Worm (Caenorhabditis elegans) whole organism, L2 larva: ENCODE data around the gene C25F6.1.

Experiments
- C34F6.9 ChIP-seq: fragments of 150-350 bp; optimal IDR thresholded peaks from 2 replicates; lab custom pipeline; 2014; ENCODE audit warnings: missing biosample characterization, missing genetic modification characterization
- F13H6.1 ChIP-seq: sonication (generic microtip); optimal IDR thresholded peaks from 2 replicates; lab custom pipeline; 2016; ENCODE audit warnings: missing genetic modification characterization, missing compliant biosample characterization
- Y55F3AM.14 ChIP-seq: fragments of 200-800 bp; sonication (Bioruptor generic); optimal IDR thresholded peaks from 2 replicates; lab custom pipeline; 2018; ENCODE audit warnings: mild to moderate bottlenecking, missing genetic modification characterization, missing compliant biosample characterization
- ZK546.5 ChIP-seq: sonication (generic microtip); optimal IDR thresholded peaks from 2 replicates; lab custom pipeline; 2017; ENCODE audit warnings: missing biosample characterization, missing genetic modification characterization
- alr-1 ChIP-seq: fragments of 150-350 bp; optimal IDR thresholded peaks from 2 replicates; lab custom pipeline; 2014; ENCODE audit warnings: missing biosample characterization, missing genetic modification characterization
- blmp-1 ChIP-seq: sonication (generic microtip); optimal IDR thresholded peaks from 2 replicates; lab custom pipeline; 2017; ENCODE audit warnings: missing genetic modification characterization, mild to moderate bottlenecking, missing compliant biosample characterization, antibody characterized with exemption, moderate library complexity; ENCODE audit not compliant: insufficient read depth
- ceh-16 ChIP-seq: fragments of 150-350 bp; optimal IDR thresholded peaks from 2 replicates; lab custom pipeline; 2014; ENCODE audit warnings: missing biosample characterization, missing genetic modification characterization
- ceh-82 ChIP-seq: fragments of 150-350 bp; optimal IDR thresholded peaks from 2 replicates; lab custom pipeline; 2014; ENCODE audit warnings: missing biosample characterization, missing genetic modification characterization
- crh-2 ChIP-seq: sonication (generic microtip); optimal IDR thresholded peaks from 2 replicates; lab custom pipeline; 2017; ENCODE audit warnings: missing biosample characterization, missing genetic modification characterization
- dmd-4 ChIP-seq: sonication (generic microtip); optimal IDR thresholded peaks from 2 replicates; lab custom pipeline; 2017; ENCODE audit warnings: missing biosample characterization, missing genetic modification characterization
- egl-27 ChIP-seq: sonication (generic microtip); optimal IDR thresholded peaks from 3 replicates; lab custom pipeline; 2017; ENCODE audit warnings: missing biosample characterization, missing genetic modification reagents, missing genetic modification characterization
- elt-3 ChIP-seq: sonication (generic microtip); optimal IDR thresholded peaks from 2 replicates; lab custom pipeline; 2017; ENCODE audit warnings: missing biosample characterization, missing genetic modification characterization
- fos-1 ChIP-seq: fragments of 150-350 bp; optimal IDR thresholded peaks from 2 replicates; lab custom pipeline; 2014; ENCODE audit warnings: missing biosample characterization, missing genetic modification characterization
- gmeb-1 ChIP-seq: fragments of 150-350 bp; optimal IDR thresholded peaks from 2 replicates; lab custom pipeline; 2014; ENCODE audit warnings: missing biosample characterization, missing genetic modification characterization
- lin-11 ChIP-seq: fragments of 150-350 bp; sonication (generic microtip); optimal IDR thresholded peaks from 2 replicates; lab custom pipeline; 2014; ENCODE audit warnings: missing biosample characterization, missing genetic modification characterization, inconsistent platforms, mixed read lengths
- lin-13 ChIP-seq: fragments of 150-350 bp; optimal IDR thresholded peaks from 2 replicates; lab custom pipeline; 2014; ENCODE audit warnings: missing biosample characterization, missing genetic modification reagents, missing genetic modification characterization
- lin-39 ChIP-seq: fragments of 150-350 bp; optimal IDR thresholded peaks from 2 replicates; lab custom pipeline; 2014; ENCODE audit warnings: missing biosample characterization, missing genetic modification reagents, missing genetic modification characterization
- lsy-2 ChIP-seq, 2 experiments: fragments of 150-350 bp in 1 of 2; sonication (generic microtip) in 1 of 2; optimal IDR thresholded peaks; 2 replicates each; lab custom pipeline; 2014 to 2017; ENCODE audit warnings: missing biosample characterization in 2 of 2, missing genetic modification characterization in 2 of 2
- mbf-1 ChIP-seq: sonication (generic microtip); optimal IDR thresholded peaks from 2 replicates; lab custom pipeline; 2017; ENCODE audit warnings: missing biosample characterization, missing genetic modification characterization
- mdl-1 ChIP-seq, 2 experiments: fragments of 150-350 bp in 1 of 2; sonication (generic microtip) in 1 of 2; optimal IDR thresholded peaks; 2 replicates each; lab custom pipeline; 2017; ENCODE audit warnings: missing biosample characterization in 2 of 2, missing genetic modification characterization in 2 of 2
- nhr-10 ChIP-seq: sonication (generic microtip); optimal IDR thresholded peaks from 2 replicates; lab custom pipeline; 2017; ENCODE audit warnings: missing biosample characterization, missing genetic modification characterization
- nhr-11 ChIP-seq: fragments of 150-350 bp; optimal IDR thresholded peaks from 2 replicates; lab custom pipeline; 2014; ENCODE audit warnings: missing biosample characterization, missing genetic modification characterization
- nhr-12 ChIP-seq: fragments of 150-350 bp; optimal IDR thresholded peaks from 2 replicates; lab custom pipeline; 2014; ENCODE audit warnings: missing biosample characterization, missing genetic modification characterization
- nhr-129 ChIP-seq: fragments of 150-350 bp; optimal IDR thresholded peaks from 2 replicates; lab custom pipeline; 2014; ENCODE audit warnings: missing biosample characterization, missing genetic modification characterization
- nhr-21 ChIP-seq: fragments of 150-350 bp; optimal IDR thresholded peaks from 2 replicates; lab custom pipeline; 2014; ENCODE audit warnings: missing biosample characterization, missing genetic modification characterization
- nhr-25 ChIP-seq: fragments of 150-350 bp; sonication (generic microtip); optimal IDR thresholded peaks from 3 replicates; lab custom pipeline; 2014; ENCODE audit warnings: missing biosample characterization, missing genetic modification characterization
- nhr-6 ChIP-seq: fragments of 150-350 bp; optimal IDR thresholded peaks from 2 replicates; lab custom pipeline; 2014; ENCODE audit warnings: missing biosample characterization, missing genetic modification characterization
- nhr-77 ChIP-seq: fragments of 150-350 bp; optimal IDR thresholded peaks from 2 replicates; lab custom pipeline; 2014; ENCODE audit warnings: missing biosample characterization, missing genetic modification characterization
- peb-1 ChIP-seq: fragments of 150-350 bp; optimal IDR thresholded peaks from 2 replicates; lab custom pipeline; 2014; ENCODE audit warnings: missing biosample characterization, missing genetic modification characterization
- sem-4 ChIP-seq: fragments of 150-350 bp; optimal IDR thresholded peaks from 2 replicates; lab custom pipeline; 2014; ENCODE audit warnings: missing biosample characterization, missing genetic modification reagents, missing genetic modification characterization
- skn-1 ChIP-seq: sonication (generic microtip); optimal IDR thresholded peaks from 2 replicates; lab custom pipeline; 2017; ENCODE audit warnings: missing biosample characterization, missing genetic modification characterization
- sma-3 ChIP-seq: sonication (generic microtip); optimal IDR thresholded peaks from 2 replicates; lab custom pipeline; 2016; ENCODE audit warnings: missing genetic modification reagents, missing genetic modification characterization, missing compliant biosample characterization
- sma-9 ChIP-seq, 2 experiments: fragments of 150-350 bp in 1 of 2; sonication (generic microtip) in 1 of 2; optimal IDR thresholded peaks; 2 replicates each; lab custom pipeline; 2014 to 2016; ENCODE audit warnings: missing genetic modification characterization in 2 of 2, mild to moderate bottlenecking in 1 of 2, missing biosample characterization in 1 of 2, missing compliant biosample characterization in 1 of 2, missing genetic modification reagents in 1 of 2, moderate library complexity in 1 of 2
- snpc-4 ChIP-seq: fragments of 150-350 bp; optimal IDR thresholded peaks from 2 replicates; lab custom pipeline; 2014; ENCODE audit warnings: missing biosample characterization, missing genetic modification characterization
- unc-39 ChIP-seq: fragments of 150-350 bp; optimal IDR thresholded peaks from 2 replicates; lab custom pipeline; 2014; ENCODE audit warnings: missing biosample characterization, missing genetic modification characterization
- unc-62 ChIP-seq: fragments of 150-350 bp; optimal IDR thresholded peaks from 2 replicates; lab custom pipeline; 2014; ENCODE audit warnings: missing biosample characterization, missing genetic modification reagents, missing genetic modification characterization
- zag-1 ChIP-seq: fragments of 150-350 bp; optimal IDR thresholded peaks from 2 replicates; lab custom pipeline; 2014; ENCODE audit warnings: missing biosample characterization, missing genetic modification characterization
- ztf-1 ChIP-seq: fragments of 200-800 bp; sonication (Bioruptor generic); conservative IDR thresholded peaks from 2 replicates; pipeline ENCODE4 v1.3.6; 2022; ENCODE audit warnings: missing genetic modification characterization, missing compliant biosample characterization
- ztf-11 ChIP-seq: sonication (generic microtip); optimal IDR thresholded peaks from 2 replicates; lab custom pipeline; 2017; ENCODE audit warnings: missing biosample characterization, missing genetic modification characterization

The C25F6.1 gene

ce11 chrX:5467820-5468270, 18.4 kb upstream of the C25F6.1 start, which contains the start of gene dpyd-1:
dpyd-1 (plus strand) TSS chrX:5467870.
- peak; percentile 86 to 89 for TF ChIP-seq mdl-1 (tag; optimal IDR thresholded peaks at IDR 0.05; lab: Kevin White, UChicago)
- TF ChIP-seq nhr-129, result peak; percentile 6
- TF ChIP-seq ztf-1, result no peak
- peak; percentile 9 for TF ChIP-seq nhr-25 (tag; lab: Kevin White, UChicago)
- TF ChIP-seq ztf-11 (tag; lab: Kevin White, UChicago), result no peak
- peak; percentile 19 for TF ChIP-seq sma-3 (GFP tag; lab: Kevin White, UChicago)
- TF ChIP-seq egl-27 (tag; lab: Kevin White, UChicago), result peak; percentile 6
- peak; percentile 26 for TF ChIP-seq fos-1 (tag; lab: Kevin White, UChicago)
- peak; percentile 16 for TF ChIP-seq nhr-21
- TF ChIP-seq gmeb-1, result peak; percentile 32
- peak; percentile 76 for TF ChIP-seq crh-2
- peak; percentile 35 for TF ChIP-seq blmp-1 (tag; lab: Kevin White, UChicago)
- TF ChIP-seq sma-9 (GFP tag; optimal IDR thresholded peaks at IDR 0.05; lab: Kevin White, UChicago), result peak; percentile 94
- no peak for TF ChIP-seq sma-9 (tag; optimal IDR thresholded peaks at IDR 0.05; lab: Kevin White, UChicago)
- no peak for TF ChIP-seq ZK546.5 (tag; lab: Kevin White, UChicago)

ce11 chrX:5470111-5470745, 16.1 kb upstream of the C25F6.1 start:
- TF ChIP-seq elt-3 (no peak), blmp-1 (tag; lab: Kevin White, UChicago) (peak; percentile 4)

DNA sequence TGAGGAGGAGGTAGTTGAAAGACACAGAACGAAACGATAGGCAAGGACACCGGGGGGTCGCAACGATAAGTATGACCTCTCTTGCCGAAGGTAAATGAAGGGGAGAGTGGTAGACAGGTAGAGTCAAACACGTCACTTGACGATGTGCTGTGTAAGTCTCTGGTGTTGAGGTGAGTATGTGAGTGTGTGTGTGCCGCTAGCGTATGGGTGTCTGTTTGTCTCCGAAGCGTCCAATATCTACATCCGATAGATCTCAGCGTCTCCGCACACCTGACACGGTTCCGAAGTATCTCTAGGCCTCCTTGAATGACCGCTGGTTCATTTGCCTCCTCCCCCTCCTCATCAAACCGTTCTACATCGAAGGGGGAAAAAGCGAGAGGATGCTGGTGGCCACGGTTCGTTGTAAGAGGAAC, 11.1 kb upstream of the C25F6.1 start:
- TF ChIP-seq lin-39 (no peak), peb-1 (tag; lab: Kevin White, UChicago) (peak; percentile 69), nhr-129 (peak; percentile 96), blmp-1 (tag; lab: Kevin White, UChicago) (peak; percentile 81), unc-39 (no peak), sma-9 (GFP tag; optimal IDR thresholded peaks at IDR 0.05; lab: Kevin White, UChicago) (peak; percentile 86), sma-9 (tag; optimal IDR thresholded peaks at IDR 0.05; lab: Kevin White, UChicago) (no peak), sem-4 (tag; lab: Kevin White, UChicago) (peak; percentile 42), ZK546.5 (tag; lab: Kevin White, UChicago) (no peak), dmd-4 (no peak), elt-3 (no peak), unc-62 (no peak), mbf-1 (tag; lab: Kevin White, UChicago) (no peak), crh-2 (peak; percentile 80), lsy-2 (tag; optimal IDR thresholded peaks at IDR 0.05; lab: Kevin White, UChicago) (peak in 1 of 2 experiments; percentile 51), nhr-21 (peak; percentile 66), egl-27 (tag; lab: Kevin White, UChicago) (peak; percentile 58), zag-1 (tag; lab: Kevin White, UChicago) (no peak), skn-1 (no peak), F13H6.1 (peak; percentile 84), Y55F3AM.14 (GFP tag; lab: Kevin White, UChicago) (peak; percentile 10), nhr-77 (tag; lab: Kevin White, UChicago) (no peak), lin-11 (tag; lab: Kevin White, UChicago) (peak; percentile 20), nhr-6 (peak; percentile 70), sma-3 (GFP tag; lab: Kevin White, UChicago) (peak; percentile 85), fos-1 (tag; lab: Kevin White, UChicago) (peak; percentile 85), mdl-1 (tag; optimal IDR thresholded peaks at IDR 0.05; lab: Kevin White, UChicago) (peak in 1 of 2 experiments; percentile 24), nhr-10 (tag; lab: Kevin White, UChicago) (no peak), nhr-11 (tag; lab: Kevin White, UChicago) (no peak), ceh-82 (no peak), nhr-12 (tag; lab: Kevin White, UChicago) (no peak), snpc-4 (peak; percentile 32), lin-13 (peak; percentile 25), nhr-25 (tag; lab: Kevin White, UChicago) (peak; percentile 87), ceh-16 (tag; lab: Kevin White, UChicago) (peak; percentile 82), alr-1 (tag; lab: Kevin White, UChicago) (no peak), gmeb-1 (peak; percentile 33), ztf-11 (tag; lab: Kevin White, UChicago) (no peak), C34F6.9 (tag; lab: Kevin White, UChicago) (peak; percentile 62)
- TF ChIP-seq, all 48 proteins: peak for 22
